Fruit fly (Drosophila melanogaster) whole organism, embryonic: ENCODE data around the gene chb.

Source experiments
- Blimp-1 ChIP-seq: fragments of 200-800 bp; sonication (Bioruptor generic); optimal IDR thresholded peaks from 3 replicates; lab custom pipeline; 2018; ENCODE audit warnings: missing biosample characterization, missing genetic modification characterization, mild to moderate bottlenecking, moderate library complexity, missing genetic modification reagents
- BtbVII ChIP-seq: fragments of 200-800 bp; sonication (Bioruptor generic); optimal IDR thresholded peaks from 3 replicates; lab custom pipeline; 2017; ENCODE audit warnings: missing biosample characterization, mild to moderate bottlenecking, missing genetic modification characterization
- CG10565 ChIP-seq: fragments of 200-800 bp; sonication (Bioruptor generic); optimal IDR thresholded peaks from 3 replicates; lab custom pipeline; 2016; ENCODE audit warnings: missing biosample characterization, mild to moderate bottlenecking, missing genetic modification characterization
- CG12219 ChIP-seq: fragments of 200-800 bp; sonication (Bioruptor generic); optimal IDR thresholded peaks from 3 replicates; lab custom pipeline; 2018; ENCODE audit warnings: missing biosample characterization, mild to moderate bottlenecking, missing genetic modification characterization
- CG12391 ChIP-seq: fragments of 200-800 bp; sonication (Bioruptor generic); optimal IDR thresholded peaks from 3 replicates; lab custom pipeline; 2018; ENCODE audit warnings: missing biosample characterization, mild to moderate bottlenecking, missing genetic modification characterization, moderate library complexity
- CG13287 ChIP-seq: fragments of 200-800 bp; sonication (Bioruptor generic); IDR thresholded peaks from 2 replicates; pipeline ENCODE4 v1.3.6; 2022; ENCODE audit warnings: missing biosample characterization, missing genetic modification characterization; ENCODE audit not compliant: partially characterized antibody
- CG14667 ChIP-seq: fragments of 200-800 bp; sonication (Bioruptor generic); IDR thresholded peaks from 2 replicates; pipeline ENCODE4 v1.3.6; 2022; ENCODE audit warnings: missing biosample characterization, missing genetic modification characterization
- CG14860 ChIP-seq: fragments of 200-800 bp; sonication (Bioruptor generic); IDR thresholded peaks from 3 replicates; pipeline ENCODE4 v1.3.6; 2022; ENCODE audit warnings: missing biosample characterization, missing genetic modification characterization; ENCODE audit not compliant: partially characterized antibody
- CG1602 ChIP-seq: fragments of 200-800 bp; sonication (Bioruptor generic); optimal IDR thresholded peaks from 3 replicates; lab custom pipeline; 2016; ENCODE audit warnings: missing biosample characterization, missing genetic modification characterization
- CG1832 ChIP-seq: fragments of 200-800 bp; sonication (Bioruptor generic); optimal IDR thresholded peaks from 2 replicates; lab custom pipeline; 2017; ENCODE audit warnings: missing biosample characterization, mild to moderate bottlenecking, missing genetic modification characterization, inconsistent platforms
- CG2199 ChIP-seq: fragments of 200-800 bp; sonication (Bioruptor generic); IDR thresholded peaks from 3 replicates; pipeline ENCODE4 v1.3.6; 2022; ENCODE audit warnings: missing biosample characterization, missing genetic modification characterization
- CG30403 ChIP-seq: fragments of 200-800 bp; sonication (Bioruptor generic); optimal IDR thresholded peaks from 3 replicates; lab custom pipeline; 2016; ENCODE audit warnings: missing biosample characterization, missing genetic modification characterization
- CG34224 ChIP-seq: fragments of 200-800 bp; sonication (Bioruptor generic); IDR thresholded peaks from 3 replicates; pipeline ENCODE4 v1.3.6; 2022; ENCODE audit warnings: missing biosample characterization, missing genetic modification characterization; ENCODE audit not compliant: partially characterized antibody
- CG34376 ChIP-seq: fragments of 200-800 bp; sonication (Bioruptor generic); optimal IDR thresholded peaks from 2 replicates; lab custom pipeline; 2018; ENCODE audit warnings: missing biosample characterization, mild to moderate bottlenecking, missing genetic modification characterization
- CG3847 ChIP-seq: fragments of 200-800 bp; sonication (Bioruptor generic); IDR thresholded peaks from 2 replicates; pipeline ENCODE4 v1.3.6; 2022; ENCODE audit warnings: missing biosample characterization, missing genetic modification characterization
- CG5245 ChIP-seq: fragments of 200-800 bp; sonication (Bioruptor generic); optimal IDR thresholded peaks from 3 replicates; lab custom pipeline; 2016; ENCODE audit warnings: missing biosample characterization, missing genetic modification characterization
- CG9437 ChIP-seq: fragments of 200-800 bp; sonication (Bioruptor generic); optimal IDR thresholded peaks from 2 replicates; lab custom pipeline; 2018; ENCODE audit warnings: missing biosample characterization, mild to moderate bottlenecking, missing genetic modification characterization
- CG9797 ChIP-seq: fragments of 200-800 bp; sonication (Bioruptor generic); optimal IDR thresholded peaks from 3 replicates; lab custom pipeline; 2018; ENCODE audit warnings: missing biosample characterization, mild to moderate bottlenecking, missing genetic modification characterization
- CG9876 ChIP-seq: fragments of 200-800 bp; sonication (Bioruptor generic); optimal IDR thresholded peaks from 2 replicates; lab custom pipeline; 2016; ENCODE audit warnings: missing biosample characterization, missing genetic modification characterization
- Chrac-16 ChIP-seq: fragments of 200-800 bp; sonication (Bioruptor generic); optimal IDR thresholded peaks from 3 replicates; lab custom pipeline; 2016; ENCODE audit warnings: missing biosample characterization, missing genetic modification characterization
- Gsc ChIP-seq: fragments of 200-800 bp; sonication (Bioruptor generic); IDR thresholded peaks from 2 replicates; pipeline ENCODE4 v1.3.6; 2022; ENCODE audit warnings: missing biosample characterization, missing genetic modification characterization
- HLH4C ChIP-seq: fragments of 200-800 bp; sonication (Bioruptor generic); IDR thresholded peaks from 3 replicates; pipeline ENCODE4 v1.3.6; 2022; ENCODE audit warnings: missing biosample characterization, missing genetic modification characterization; ENCODE audit not compliant: partially characterized antibody
- Hand ChIP-seq: fragments of 200-800 bp; sonication (Bioruptor generic); optimal IDR thresholded peaks from 2 replicates; lab custom pipeline; 2017; ENCODE audit warnings: mild to moderate bottlenecking, missing biosample characterization, missing genetic modification reagents, missing genetic modification characterization
- Hmr ChIP-seq: fragments of 200-800 bp; sonication (Bioruptor generic); optimal IDR thresholded peaks from 3 replicates; lab custom pipeline; 2017; ENCODE audit warnings: mild to moderate bottlenecking, missing biosample characterization, missing genetic modification reagents, missing genetic modification characterization
- Hr78 ChIP-seq, 2 experiments: fragments of 200-800 bp in 1 of 2; fragments of >200 bp in 1 of 2; sonication (Bioruptor generic) in 1 of 2; optimal IDR thresholded peaks; 2 replicates each; lab custom pipeline; 2017 to 2019; ENCODE audit warnings: missing biosample characterization in 2 of 2, missing genetic modification characterization in 2 of 2, mild to moderate bottlenecking in 1 of 2, moderate library complexity in 1 of 2
- Lhr ChIP-seq: fragments of 200-800 bp; sonication (Bioruptor generic); optimal IDR thresholded peaks from 3 replicates; lab custom pipeline; 2017; ENCODE audit warnings: mild to moderate bottlenecking, missing biosample characterization, missing genetic modification reagents, missing genetic modification characterization
- MTF-1 ChIP-seq: fragments of 200-800 bp; sonication (Bioruptor generic); optimal IDR thresholded peaks from 2 replicates; lab custom pipeline; 2018; ENCODE audit warnings: missing biosample characterization, mild to moderate bottlenecking, missing genetic modification characterization, borderline replicate concordance
- Mes4 ChIP-seq: fragments of 200-800 bp; sonication (Bioruptor generic); optimal IDR thresholded peaks from 2 replicates; lab custom pipeline; 2016; ENCODE audit warnings: missing biosample characterization, missing genetic modification characterization
- PHDP ChIP-seq: fragments of 200-800 bp; sonication (Bioruptor generic); optimal IDR thresholded peaks from 3 replicates; lab custom pipeline; 2018; ENCODE audit warnings: missing biosample characterization, mild to moderate bottlenecking, missing genetic modification characterization, moderate library complexity
- Pdp1 ChIP-seq, 2 experiments: fragments of 200-800 bp; sonication (Bioruptor generic); optimal IDR thresholded peaks; 3 replicates each; lab custom pipeline; 2016; ENCODE audit warnings: missing biosample characterization in 2 of 2, missing genetic modification characterization in 2 of 2, mild to moderate bottlenecking in 1 of 2, moderate library complexity in 1 of 2
- Trl ChIP-seq, 3 experiments: fragments of >200 bp in 2 of 3; fragments of 200-800 bp in 1 of 3; sonication (Bioruptor generic) in 1 of 3; optimal IDR thresholded peaks; 2 replicates in 1 of 3; 3 replicates in 2 of 3; lab custom pipeline; 2016 to 2017; ENCODE audit warnings: missing biosample characterization in 1 of 3, missing genetic modification characterization in 1 of 3
- aop ChIP-seq: fragments of 200-800 bp; sonication (Bioruptor generic); IDR thresholded peaks from 2 replicates; pipeline ENCODE4 v1.3.6; 2022; ENCODE audit warnings: missing biosample characterization, missing genetic modification characterization
- br ChIP-seq: fragments of >200 bp; optimal IDR thresholded peaks from 2 replicates; lab custom pipeline; 2017
- bsh ChIP-seq, 2 experiments: fragments of 200-800 bp; sonication (Bioruptor generic); optimal IDR thresholded peaks; 2 replicates each; lab custom pipeline; 2017 to 2018; ENCODE audit warnings: mild to moderate bottlenecking in 2 of 2, missing biosample characterization in 2 of 2, missing genetic modification characterization in 2 of 2, moderate library complexity in 1 of 2
- chm ChIP-seq: fragments of 200-800 bp; sonication (Bioruptor generic); IDR thresholded peaks from 2 replicates; pipeline ENCODE4 v1.3.6; 2022; ENCODE audit warnings: missing biosample characterization, missing genetic modification characterization
- dm ChIP-seq: fragments of 200-800 bp; sonication (Bioruptor generic); optimal IDR thresholded peaks from 3 replicates; lab custom pipeline; 2016; ENCODE audit warnings: missing biosample characterization, missing genetic modification characterization
- dysf ChIP-seq: fragments of 200-800 bp; sonication (Bioruptor generic); IDR thresholded peaks from 3 replicates; pipeline ENCODE4 v1.3.6; 2022; ENCODE audit warnings: missing biosample characterization, missing genetic modification characterization
- h ChIP-seq: fragments of >200 bp; optimal IDR thresholded peaks from 2 replicates; lab custom pipeline; 2017
- hb ChIP-seq: fragments of 200-800 bp; sonication (Bioruptor generic); IDR thresholded peaks from 3 replicates; pipeline ENCODE4 v1.3.6; 2022; ENCODE audit warnings: missing biosample characterization, missing genetic modification characterization; ENCODE audit not compliant: partially characterized antibody
- hkb ChIP-seq, 2 experiments: fragments of 200-800 bp in 1 of 2; fragments of >200 bp in 1 of 2; sonication (Bioruptor generic) in 1 of 2; IDR thresholded peaks in 1 of 2; optimal IDR thresholded peaks in 1 of 2; 2 replicates each; pipeline versions ENCODE4 v1.3.6 to Lab custom; 2017 to 2022; ENCODE audit warnings: missing biosample characterization in 1 of 2, missing genetic modification characterization in 1 of 2
- insv ChIP-seq, 2 experiments: fragments of 200-800 bp; sonication (Bioruptor generic); optimal IDR thresholded peaks; 3 replicates each; lab custom pipeline; 2016 to 2018; ENCODE audit warnings: missing biosample characterization in 2 of 2, missing genetic modification characterization in 2 of 2
- inv ChIP-seq: fragments of 200-800 bp; sonication (Bioruptor generic); IDR thresholded peaks from 2 replicates; pipeline ENCODE4 v1.3.6; 2022; ENCODE audit warnings: missing biosample characterization, missing genetic modification characterization; ENCODE audit not compliant: partially characterized antibody
- jing ChIP-seq: fragments of 200-800 bp; sonication (Bioruptor generic); optimal IDR thresholded peaks from 2 replicates; lab custom pipeline; 2018; ENCODE audit warnings: missing biosample characterization, mild to moderate bottlenecking, missing genetic modification characterization
- nom ChIP-seq: fragments of 200-800 bp; sonication (Bioruptor generic); optimal IDR thresholded peaks from 2 replicates; lab custom pipeline; 2017; ENCODE audit warnings: missing biosample characterization, missing genetic modification characterization, mild to moderate bottlenecking, moderate library complexity, missing genetic modification reagents
- sens ChIP-seq: fragments of 200-800 bp; sonication (Bioruptor generic); peaks from one replicate; lab custom pipeline; 2016; ENCODE audit warnings: missing biosample characterization, missing genetic modification characterization
- vvl ChIP-seq: fragments of 200-800 bp; sonication (Bioruptor generic); IDR thresholded peaks from 2 replicates; pipeline ENCODE4 v1.3.6; 2022; ENCODE audit warnings: missing biosample characterization, missing genetic modification characterization
- zf30C ChIP-seq: fragments of 200-800 bp; sonication (Bioruptor generic); optimal IDR thresholded peaks from 3 replicates; lab custom pipeline; 2018; ENCODE audit warnings: missing biosample characterization, mild to moderate bottlenecking, missing genetic modification characterization
- zfh1 ChIP-seq: fragments of 200-800 bp; sonication (Bioruptor generic); IDR thresholded peaks from 3 replicates; pipeline ENCODE4 v1.3.6; 2022; ENCODE audit warnings: missing biosample characterization, missing genetic modification characterization

chb gene

DNA sequence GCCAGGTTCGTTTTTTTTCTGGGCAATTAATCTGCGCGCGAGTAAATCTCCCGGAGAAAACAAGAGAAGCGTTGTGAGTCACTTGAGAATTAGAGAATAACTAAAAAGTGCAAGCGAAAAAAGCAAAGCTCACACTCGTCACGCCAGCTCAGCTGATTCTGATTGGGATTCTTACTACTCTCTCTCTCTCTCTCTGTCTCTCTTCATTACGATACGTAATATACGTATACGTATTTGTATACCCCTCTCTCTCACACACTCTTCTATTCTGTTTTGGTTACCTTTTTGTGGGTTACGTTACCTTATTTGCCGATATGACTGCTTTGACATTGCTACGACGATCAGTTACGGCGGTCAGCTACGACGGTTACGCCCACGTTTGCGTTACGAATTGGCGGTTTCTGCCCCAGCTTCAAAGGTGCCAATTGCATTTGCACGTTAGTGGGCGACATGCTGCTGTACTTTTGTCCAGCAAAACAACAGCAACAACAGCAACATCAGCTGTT is 30.2 kb downstream of the chb start, which contains the start of the genes Targ1, CG10512 and Targ2:
Targ1 (minus strand) TSS at position 106 of the 506 bp plus-strand sequence.
CG10512 (plus strand) TSS at position 144 of the 506 bp plus-strand sequence.
Targ2 (minus strand) TSS at position 456 of the 506 bp plus-strand sequence.
- no peak for TF ChIP-seq aop (GFP tag; lab: Robert Waterston, UW)
- no peak for TF ChIP-seq CG3847 (GFP tag; lab: Robert Waterston, UW)
- no peak for TF ChIP-seq MTF-1 (GFP tag; lab: Kevin White, UChicago)
- TF ChIP-seq CG1602 (GFP tag; lab: Kevin White, UChicago) = no peak
- no peak for TF ChIP-seq hb (GFP tag; lab: Robert Waterston, UW)
- TF ChIP-seq CG10565 (GFP tag; lab: Kevin White, UChicago) = no peak
- no peak for TF ChIP-seq br
- TF ChIP-seq CG14667 (GFP tag; lab: Robert Waterston, UW) = no peak
- TF ChIP-seq dysf (GFP tag; lab: Robert Waterston, UW) = no peak
- no peak for TF ChIP-seq CG12219 (GFP tag; lab: Kevin White, UChicago)
- TF ChIP-seq Lhr (GFP tag; lab: Kevin White, UChicago) = no peak
- TF ChIP-seq Pdp1 (GFP tag; optimal IDR thresholded peaks at IDR 0.05; lab: Kevin White, UChicago) = peak in 1 of 2 experiments; percentile 7
- no peak for TF ChIP-seq inv (GFP tag; lab: Robert Waterston, UW)
- no peak for TF ChIP-seq nom (GFP tag; lab: Kevin White, UChicago)
- peak; percentile 4 for TF ChIP-seq Hmr (GFP tag; lab: Kevin White, UChicago)
- peak; percentile 52 to 89 for TF ChIP-seq Trl (optimal IDR thresholded peaks at IDR 0.05; lab: Kevin White, UChicago)
- TF ChIP-seq Trl (GFP tag; optimal IDR thresholded peaks at IDR 0.05; lab: Kevin White, UChicago) = no peak
- TF ChIP-seq zfh1 (GFP tag; lab: Robert Waterston, UW) = no peak
- 0 out of 3 replicates have a peak, but pooled peaks have one; percentile 17 for TF ChIP-seq CG2199 (GFP tag; lab: Robert Waterston, UW)
- TF ChIP-seq Hand (GFP tag; lab: Kevin White, UChicago) = no peak
- TF ChIP-seq CG9876 (GFP tag; lab: Kevin White, UChicago) = no peak
- TF ChIP-seq CG30403 = no peak
- TF ChIP-seq Gsc (GFP tag; lab: Robert Waterston, UW) = no peak
- peak; percentile 22 for TF ChIP-seq Blimp-1 (GFP tag; lab: Kevin White, UChicago)
- no peak for TF ChIP-seq CG14860 (GFP tag; lab: Robert Waterston, UW)
- 0 out of 2 replicates have a peak, but pooled peaks have one; percentile 21 for TF ChIP-seq CG13287
- no peak for TF ChIP-seq vvl (GFP tag; lab: Robert Waterston, UW)
- TF ChIP-seq sens = peak; percentile 45
- no peak for TF ChIP-seq zf30C (GFP tag; lab: Kevin White, UChicago)
- peak in 1 of 2 experiments; percentile 31 for TF ChIP-seq Hr78 (GFP tag; optimal IDR thresholded peaks at IDR 0.05; lab: Kevin White, UChicago)
- peak; percentile 48; the same call in 2 of the 3 replicates for TF ChIP-seq CG34224
- no peak for TF ChIP-seq dm (GFP tag; lab: Kevin White, UChicago)
- no peak for TF ChIP-seq PHDP (tag; lab: Kevin White, UChicago)
- TF ChIP-seq hkb (optimal IDR thresholded peaks at IDR 0.05; lab: Kevin White, UChicago) = no peak
- TF ChIP-seq hkb (GFP tag; IDR thresholded peaks at IDR 0.05; lab: Robert Waterston, UW) = peak; percentile 24; the same call in 1 of the 2 replicates
- TF ChIP-seq bsh (GFP tag; optimal IDR thresholded peaks at IDR 0.05; lab: Kevin White, UChicago) = peak in 1 of 2 experiments; percentile 50
- peak in 1 of 2 experiments; percentile 66 for TF ChIP-seq insv (GFP tag; optimal IDR thresholded peaks at IDR 0.05; lab: Kevin White, UChicago)
- TF ChIP-seq CG12391 (tag; lab: Kevin White, UChicago) = no peak
- TF ChIP-seq BtbVII (GFP tag; lab: Kevin White, UChicago) = no peak
- no peak for TF ChIP-seq Mes4 (GFP tag; lab: Kevin White, UChicago)
- TF ChIP-seq chm = no peak
- no peak for TF ChIP-seq h
- peak; percentile 99 for TF ChIP-seq CG9437
- TF ChIP-seq CG34376 (GFP tag; lab: Kevin White, UChicago) = peak; percentile 51
- TF ChIP-seq jing = no peak
- peak; percentile 49; the same call in 1 of the 3 replicates for TF ChIP-seq HLH4C (GFP tag; lab: Robert Waterston, UW)
- TF ChIP-seq Chrac-16 (GFP tag; lab: Kevin White, UChicago) = no peak
- no peak for TF ChIP-seq CG9797 (GFP tag; lab: Kevin White, UChicago)
- peak; percentile 28 for TF ChIP-seq CG1832 (GFP tag; lab: Kevin White, UChicago)
- no peak for TF ChIP-seq CG5245 (GFP tag; lab: Kevin White, UChicago)
